Worm (Caenorhabditis elegans) whole organism, mixed stage, embryonic: ENCODE results near the gene clu-1.

Experiments used
- M03D4.4 ChIP-seq: sonication (generic microtip); optimal IDR thresholded peaks from 2 replicates; lab custom pipeline; 2017; ENCODE audit warnings: mild to moderate bottlenecking, missing genetic modification characterization, missing compliant biosample characterization
- bed-3 ChIP-seq: fragments of 200-800 bp; sonication (Bioruptor generic); optimal IDR thresholded peaks from 3 replicates; lab custom pipeline; 2018; ENCODE audit warnings: mild to moderate bottlenecking, missing genetic modification characterization, moderate library complexity, missing compliant biosample characterization
- blmp-1 ChIP-seq: fragments of 150-350 bp; optimal IDR thresholded peaks from 2 replicates; lab custom pipeline; 2014; ENCODE audit warnings: missing biosample characterization, missing genetic modification characterization
- ceh-39 ChIP-seq: fragments of 150-350 bp; optimal IDR thresholded peaks from 2 replicates; lab custom pipeline; 2014; ENCODE audit warnings: missing biosample characterization, missing genetic modification characterization
- ceh-43 ChIP-seq: fragments of 200-800 bp; sonication (Bioruptor generic); optimal IDR thresholded peaks from 2 replicates; lab custom pipeline; 2018; ENCODE audit warnings: mild to moderate bottlenecking, missing genetic modification characterization, moderate library complexity, missing compliant biosample characterization
- ceh-83 ChIP-seq: fragments of 200-800 bp; sonication (Bioruptor generic); optimal IDR thresholded peaks from 2 replicates; lab custom pipeline; 2018; ENCODE audit warnings: mild to moderate bottlenecking, missing genetic modification characterization, missing compliant biosample characterization
- ces-1 ChIP-seq: fragments of 150-350 bp; optimal IDR thresholded peaks from 2 replicates; lab custom pipeline; 2014; ENCODE audit warnings: missing biosample characterization, missing genetic modification reagents, missing genetic modification characterization
- cnd-1 ChIP-seq: fragments of 200-800 bp; sonication (Bioruptor generic); optimal IDR thresholded peaks from 2 replicates; lab custom pipeline; 2018; ENCODE audit warnings: mild to moderate bottlenecking, missing genetic modification characterization, missing compliant biosample characterization
- drap-1 ChIP-seq: fragments of 200-800 bp; sonication (Bioruptor generic); optimal IDR thresholded peaks from 3 replicates; lab custom pipeline; 2018; ENCODE audit warnings: mild to moderate bottlenecking, missing genetic modification characterization, missing compliant biosample characterization
- elt-1 ChIP-seq: sonication (generic microtip); optimal IDR thresholded peaks from 2 replicates; lab custom pipeline; 2017; ENCODE audit warnings: missing genetic modification characterization, mild to moderate bottlenecking, missing compliant biosample characterization, antibody characterized with exemption, moderate library complexity, borderline replicate concordance; ENCODE audit not compliant: insufficient read depth
- elt-3 ChIP-seq: fragments of 150-350 bp; optimal IDR thresholded peaks from 2 replicates; lab custom pipeline; 2014; ENCODE audit warnings: missing biosample characterization, missing genetic modification characterization
- flh-1 ChIP-seq: fragments of 200-800 bp; sonication (Bioruptor generic); optimal IDR thresholded peaks from 2 replicates; lab custom pipeline; 2018; ENCODE audit warnings: mild to moderate bottlenecking, missing genetic modification characterization, moderate library complexity, missing compliant biosample characterization
- ham-2 ChIP-seq: fragments of 200-800 bp; sonication (Bioruptor generic); optimal IDR thresholded peaks from 2 replicates; lab custom pipeline; 2018; ENCODE audit warnings: mild to moderate bottlenecking, missing genetic modification characterization, missing compliant biosample characterization
- hlh-1 ChIP-seq: fragments of 150-350 bp; optimal IDR thresholded peaks from 2 replicates; lab custom pipeline; 2014; ENCODE audit warnings: missing biosample characterization, missing genetic modification reagents, missing genetic modification characterization
- lin-13 ChIP-seq: fragments of 150-350 bp; optimal IDR thresholded peaks from 2 replicates; lab custom pipeline; 2014; ENCODE audit warnings: missing biosample characterization, missing genetic modification characterization
- lin-32 ChIP-seq: fragments of 200-800 bp; sonication (Bioruptor generic); optimal IDR thresholded peaks from 2 replicates; lab custom pipeline; 2018; ENCODE audit warnings: mild to moderate bottlenecking, missing genetic modification characterization, missing compliant biosample characterization
- lsy-2 ChIP-seq: fragments of 150-350 bp; optimal IDR thresholded peaks from 2 replicates; lab custom pipeline; 2014; ENCODE audit warnings: missing biosample characterization, missing genetic modification characterization
- mab-5 ChIP-seq: fragments of 150-350 bp; optimal IDR thresholded peaks from 2 replicates; lab custom pipeline; 2014; ENCODE audit warnings: missing biosample characterization, missing genetic modification characterization
- mep-1 ChIP-seq: fragments of 150-350 bp; optimal IDR thresholded peaks from 2 replicates; lab custom pipeline; 2017; ENCODE audit warnings: missing biosample characterization, missing genetic modification reagents, missing genetic modification characterization, inconsistent platforms
- mls-2 ChIP-seq: sonication (generic microtip); optimal IDR thresholded peaks from 2 replicates; lab custom pipeline; 2016; ENCODE audit warnings: mild to moderate bottlenecking, missing genetic modification characterization, moderate library complexity, missing compliant biosample characterization
- nhr-12 ChIP-seq: fragments of 150-350 bp; optimal IDR thresholded peaks from 2 replicates; lab custom pipeline; 2014; ENCODE audit warnings: missing biosample characterization, missing genetic modification characterization
- nhr-237 ChIP-seq: fragments of 150-350 bp; optimal IDR thresholded peaks from 2 replicates; lab custom pipeline; 2014; ENCODE audit warnings: missing biosample characterization, missing genetic modification characterization
- nhr-76 ChIP-seq: sonication (generic microtip); optimal IDR thresholded peaks from 2 replicates; lab custom pipeline; 2017; ENCODE audit warnings: missing biosample characterization, missing genetic modification characterization
- pha-4 ChIP-seq: fragments of 150-350 bp; optimal IDR thresholded peaks from 2 replicates; lab custom pipeline; 2018; ENCODE audit warnings: missing biosample characterization, missing genetic modification reagents, missing genetic modification characterization
- sem-2 ChIP-seq: fragments of 200-800 bp; sonication (Bioruptor generic); optimal IDR thresholded peaks from 2 replicates; lab custom pipeline; 2018; ENCODE audit warnings: mild to moderate bottlenecking, missing genetic modification characterization, missing compliant biosample characterization
- snpc-4 ChIP-seq: fragments of 150-350 bp; optimal IDR thresholded peaks from 2 replicates; lab custom pipeline; 2014; ENCODE audit warnings: missing biosample characterization, missing genetic modification characterization
- sptf-1 ChIP-seq: sonication (generic microtip); optimal IDR thresholded peaks from 2 replicates; lab custom pipeline; 2017; ENCODE audit warnings: mild to moderate bottlenecking, missing genetic modification characterization, moderate library complexity, missing compliant biosample characterization
- tbx-8 ChIP-seq: fragments of 200-800 bp; sonication (Bioruptor generic); optimal IDR thresholded peaks from 2 replicates; lab custom pipeline; 2018; ENCODE audit warnings: mild to moderate bottlenecking, missing genetic modification characterization, moderate library complexity, missing compliant biosample characterization
- unc-120 ChIP-seq: sonication (generic microtip); optimal IDR thresholded peaks from 2 replicates; lab custom pipeline; 2017; ENCODE audit warnings: missing genetic modification characterization, missing compliant biosample characterization; ENCODE audit not compliant: poor library complexity, severe bottlenecking
- unc-39 ChIP-seq: fragments of 150-350 bp; optimal IDR thresholded peaks from 2 replicates; lab custom pipeline; 2014; ENCODE audit warnings: missing biosample characterization, missing genetic modification characterization
- unc-62 ChIP-seq: fragments of 150-350 bp; optimal IDR thresholded peaks from 2 replicates; lab custom pipeline; 2014; ENCODE audit warnings: missing biosample characterization, missing genetic modification reagents, missing genetic modification characterization
- zip-8 ChIP-seq: fragments of 150-350 bp; optimal IDR thresholded peaks from 2 replicates; lab custom pipeline; 2014; ENCODE audit warnings: missing biosample characterization, missing genetic modification characterization

The clu-1 gene

DNA sequence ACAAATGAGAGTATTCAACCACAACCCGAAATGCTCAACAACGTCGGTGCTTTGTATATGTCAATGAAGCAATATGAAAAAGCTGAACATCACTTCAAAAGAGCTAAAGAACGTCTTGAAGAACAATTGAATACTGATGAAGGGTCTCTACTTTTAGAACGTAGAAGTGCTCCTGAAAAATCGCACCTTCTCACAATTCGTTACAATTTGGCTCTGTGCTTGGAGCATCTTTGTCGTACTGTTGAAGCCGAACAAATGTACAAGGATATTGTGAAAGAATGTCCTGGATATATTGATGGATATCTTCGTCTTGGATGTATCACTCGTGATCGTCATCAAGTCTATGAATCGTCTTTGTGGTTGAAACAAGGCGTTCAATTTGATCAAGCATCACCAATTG lies 27.1 kb downstream of the clu-1 start:
- no peak for TF ChIP-seq pha-4
- no peak for TF ChIP-seq elt-3 (tag; lab: Kevin White, UChicago)
- TF ChIP-seq unc-120 (tag; lab: Kevin White, UChicago), result no peak
- TF ChIP-seq mls-2 (tag; lab: Kevin White, UChicago), result no peak
- TF ChIP-seq nhr-76 (tag; lab: Kevin White, UChicago), result no peak
- TF ChIP-seq mep-1 (tag; lab: Kevin White, UChicago), result no peak
- no peak for TF ChIP-seq bed-3 (GFP tag; lab: Kevin White, UChicago)
- no peak for TF ChIP-seq ceh-39
- no peak for TF ChIP-seq sem-2
- no peak for TF ChIP-seq hlh-1
- no peak for TF ChIP-seq sptf-1 (tag; lab: Kevin White, UChicago)
- TF ChIP-seq lin-13, result no peak
- no peak for TF ChIP-seq nhr-12 (tag; lab: Kevin White, UChicago)
- no peak for TF ChIP-seq nhr-237 (tag; lab: Kevin White, UChicago)
- TF ChIP-seq ces-1 (GFP tag; lab: Kevin White, UChicago), result no peak
- TF ChIP-seq blmp-1, result no peak

DNA sequence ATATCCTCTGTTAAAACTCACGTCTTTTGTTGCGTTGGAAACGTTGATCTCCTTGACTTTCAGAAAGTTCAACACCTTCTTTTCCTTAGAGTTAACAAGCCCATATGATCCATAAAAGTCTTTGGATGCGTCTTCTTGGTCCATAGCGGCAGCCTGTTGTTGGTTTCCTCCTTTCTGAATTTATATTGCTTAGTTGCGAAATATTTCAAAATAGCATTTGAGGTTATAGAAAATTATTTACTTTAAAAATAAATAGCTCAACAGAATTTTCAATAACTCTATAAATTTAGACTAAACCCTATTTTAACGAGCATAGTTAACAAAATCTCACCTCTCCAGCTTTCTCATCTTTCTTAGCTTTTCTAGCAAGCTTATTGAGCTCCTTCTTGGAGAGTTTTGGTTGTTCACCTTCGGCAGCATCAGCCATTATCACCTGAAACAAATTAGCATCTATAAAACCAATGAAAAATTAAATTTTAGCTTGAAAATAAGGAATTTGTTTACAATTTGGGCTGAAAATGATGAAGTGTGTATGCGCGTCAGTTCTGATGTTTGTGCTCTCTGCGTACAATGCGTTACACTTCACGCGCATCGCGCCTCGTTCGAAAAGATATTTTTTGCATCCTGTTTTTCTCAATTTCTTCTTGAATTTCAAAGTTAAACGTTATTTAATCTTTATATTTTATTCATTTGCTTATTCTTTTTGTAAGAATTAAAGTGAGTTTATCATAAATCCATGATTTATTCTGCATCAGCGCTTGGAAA lies 30.3 kb downstream of the clu-1 start, which contains the start of the genes dars-1 and ctr-9:
dars-1 (minus strand) TSS at position 433 of the 765 bp plus-strand sequence.
ctr-9 (plus strand) TSS at position 614 of the 765 bp plus-strand sequence.
- TF ChIP-seq nhr-237 (tag; lab: Kevin White, UChicago) (no peak), lin-13 (no peak)

DNA sequence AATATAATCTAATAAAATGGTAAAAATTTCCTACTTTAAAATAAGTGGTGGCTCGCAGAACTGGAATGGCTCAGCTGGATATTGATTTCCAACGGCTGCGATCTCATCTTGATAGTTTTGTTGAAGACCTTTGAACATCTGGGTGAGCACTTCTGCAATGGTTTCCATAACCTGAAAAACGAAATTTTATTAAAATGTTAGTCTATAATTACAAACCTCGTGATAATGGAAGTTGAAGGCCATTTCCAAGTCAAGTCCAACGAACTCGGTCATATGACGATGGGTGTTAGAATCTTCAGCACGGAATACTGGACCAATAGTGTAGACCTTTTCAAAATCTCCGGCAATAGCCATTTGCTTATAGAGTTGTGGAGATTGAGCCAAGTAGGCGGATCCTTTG lies 31.5 kb downstream of the clu-1 start:
- TF ChIP-seq nhr-76 (tag; lab: Kevin White, UChicago) (no peak), mls-2 (tag; lab: Kevin White, UChicago) (no peak), cnd-1 (no peak), M03D4.4 (tag; lab: Kevin White, UChicago) (no peak), elt-1 (tag; lab: Kevin White, UChicago) (no peak), flh-1 (no peak), ham-2 (GFP tag; lab: Kevin White, UChicago) (no peak), ces-1 (GFP tag; lab: Kevin White, UChicago) (no peak), drap-1 (GFP tag; lab: Kevin White, UChicago) (no peak), pha-4 (no peak), lin-13 (no peak), snpc-4 (tag; lab: Kevin White, UChicago) (no peak), ceh-43 (GFP tag; lab: Kevin White, UChicago) (no peak), mab-5 (no peak)

DNA sequence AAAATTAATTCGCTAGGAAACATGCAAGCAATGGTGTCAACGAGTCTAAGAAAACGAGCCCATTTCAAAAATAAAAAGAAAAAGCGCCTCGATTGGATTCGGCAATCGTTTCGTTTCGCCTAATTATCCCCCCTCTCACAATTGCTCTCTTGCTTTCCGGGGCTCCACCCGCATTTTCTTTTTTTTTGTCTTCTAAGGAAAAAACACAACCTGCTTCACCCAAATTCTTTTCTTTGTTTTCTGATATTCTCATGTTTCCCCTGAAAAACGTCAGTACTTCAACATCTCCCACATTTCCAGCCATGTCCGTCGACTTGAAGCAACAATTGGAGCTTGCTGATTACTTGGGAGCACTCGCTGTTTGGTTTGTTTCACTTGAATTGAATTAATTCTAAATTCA lies 32.8 kb downstream of the clu-1 start, which contains the start of gene nlp-36:
nlp-36 (plus strand) TSS at position 301 of the 400 bp plus-strand sequence.
- TF ChIP-seq sptf-1 (tag; lab: Kevin White, UChicago) (no peak), drap-1 (GFP tag; lab: Kevin White, UChicago) (no peak), tbx-8 (no peak), lin-13 (no peak), nhr-12 (tag; lab: Kevin White, UChicago) (no peak), zip-8 (tag; lab: Kevin White, UChicago) (no peak), bed-3 (GFP tag; lab: Kevin White, UChicago) (no peak), hlh-1 (no peak), pha-4 (no peak), mls-2 (tag; lab: Kevin White, UChicago) (no peak), unc-39 (no peak), ceh-43 (GFP tag; lab: Kevin White, UChicago) (no peak), ceh-83 (GFP tag; lab: Kevin White, UChicago) (no peak), unc-62 (GFP tag; lab: Kevin White, UChicago) (no peak), lin-32 (no peak), nhr-76 (tag; lab: Kevin White, UChicago) (no peak), blmp-1 (no peak)

DNA sequence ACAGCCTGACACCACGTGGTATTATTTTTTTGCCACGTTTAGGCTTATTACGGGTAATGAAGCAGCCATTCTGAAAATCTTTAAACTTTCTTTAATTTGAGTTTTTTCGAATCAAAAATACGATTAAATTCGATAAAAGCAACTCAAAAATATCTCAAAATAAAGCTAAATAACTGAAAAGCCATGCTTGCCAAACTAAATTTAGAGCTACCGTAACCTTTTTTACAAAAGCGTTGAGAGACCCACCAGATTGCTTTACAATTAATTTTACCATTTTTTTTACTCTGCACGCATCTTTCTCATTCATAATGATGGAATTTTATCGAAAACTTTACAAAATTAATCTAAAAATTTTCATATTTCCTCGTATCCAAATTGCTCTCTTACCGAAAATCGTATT lies 33.2 kb downstream of the clu-1 start:
- TF ChIP-seq ham-2 (GFP tag; lab: Kevin White, UChicago), result no peak
- TF ChIP-seq pha-4, result no peak
- no peak for TF ChIP-seq sem-2
- TF ChIP-seq hlh-1, result no peak
- TF ChIP-seq ceh-39, result no peak
- no peak for TF ChIP-seq M03D4.4 (tag; lab: Kevin White, UChicago)
- no peak for TF ChIP-seq bed-3 (GFP tag; lab: Kevin White, UChicago)
- no peak for TF ChIP-seq ces-1 (GFP tag; lab: Kevin White, UChicago)
- TF ChIP-seq cnd-1, result no peak
- no peak for TF ChIP-seq lsy-2
- TF ChIP-seq mep-1 (tag; lab: Kevin White, UChicago), result no peak
- TF ChIP-seq unc-62 (GFP tag; lab: Kevin White, UChicago), result no peak
- no peak for TF ChIP-seq lin-13
- no peak for TF ChIP-seq ceh-83 (GFP tag; lab: Kevin White, UChicago)
- TF ChIP-seq zip-8 (tag; lab: Kevin White, UChicago), result no peak
- no peak for TF ChIP-seq elt-1 (tag; lab: Kevin White, UChicago)
